Fruit fly (Drosophila melanogaster) whole organism, embryonic: Measurements from ENCODE around the gene Spt3.

ENCODE experiments used
- Awh ChIP-seq: fragments of 200-800 bp; sonication (Bioruptor generic); IDR thresholded peaks from 2 replicates; pipeline ENCODE4, ENCODE4 v1.3.6; 2022; ENCODE audit warnings: missing biosample characterization, missing genetic modification characterization
- BEAF-32 ChIP-seq: fragments of 200-800 bp; sonication (Bioruptor generic); optimal IDR thresholded peaks from 3 replicates; lab custom pipeline; 2017; ENCODE audit warnings: missing biosample characterization, missing genetic modification characterization, mild to moderate bottlenecking, moderate library complexity, missing genetic modification reagents
- CG10543 ChIP-seq: fragments of 200-800 bp; sonication (Bioruptor generic); optimal IDR thresholded peaks from 3 replicates; lab custom pipeline; 2017; ENCODE audit warnings: missing biosample characterization, mild to moderate bottlenecking, missing genetic modification characterization, moderate library complexity
- CG11398 ChIP-seq: fragments of 200-800 bp; sonication (Bioruptor generic); optimal IDR thresholded peaks from 2 replicates; lab custom pipeline; 2016; ENCODE audit warnings: missing biosample characterization, missing genetic modification characterization
- CG11504 ChIP-seq: fragments of 200-800 bp; sonication (Bioruptor generic); optimal IDR thresholded peaks from 3 replicates; lab custom pipeline; 2019; ENCODE audit warnings: missing biosample characterization, mild to moderate bottlenecking, missing genetic modification characterization, moderate library complexity
- CG11696 ChIP-seq: fragments of 200-800 bp; sonication (Bioruptor generic); IDR thresholded peaks from 2 replicates; pipeline ENCODE4 v1.3.6; 2022; ENCODE audit warnings: missing biosample characterization, missing genetic modification characterization
- CG1233 ChIP-seq: fragments of 200-800 bp; sonication (Bioruptor generic); optimal IDR thresholded peaks from 4 replicates; lab custom pipeline; 2018; ENCODE audit warnings: missing biosample characterization, mild to moderate bottlenecking, missing genetic modification characterization
- CG12659 ChIP-seq: fragments of 200-800 bp; sonication (Bioruptor generic); optimal IDR thresholded peaks from 3 replicates; lab custom pipeline; 2017; ENCODE audit warnings: mild to moderate bottlenecking, missing biosample characterization, missing genetic modification reagents, missing genetic modification characterization
- CG12769 ChIP-seq: fragments of 200-800 bp; sonication (Bioruptor generic); optimal IDR thresholded peaks from 2 replicates; lab custom pipeline; 2019; ENCODE audit warnings: missing biosample characterization, mild to moderate bottlenecking, missing genetic modification characterization, moderate library complexity
- CG13894 ChIP-seq: fragments of 200-800 bp; sonication (Bioruptor generic); optimal IDR thresholded peaks from 3 replicates; lab custom pipeline; 2018; ENCODE audit warnings: missing biosample characterization, mild to moderate bottlenecking, missing genetic modification characterization, moderate library complexity
- CG14014 ChIP-seq: fragments of 200-800 bp; sonication (Bioruptor generic); IDR thresholded peaks from 2 replicates; pipeline ENCODE4 v1.3.6; 2022; ENCODE audit warnings: missing biosample characterization, missing genetic modification characterization
- CG14441 ChIP-seq: fragments of 200-800 bp; sonication (Bioruptor generic); IDR thresholded peaks from 2 replicates; pipeline ENCODE4 v1.3.6; 2022; ENCODE audit warnings: missing biosample characterization, missing genetic modification characterization
- CG15479 ChIP-seq: fragments of 200-800 bp; sonication (Bioruptor generic); optimal IDR thresholded peaks from 3 replicates; lab custom pipeline; 2019; ENCODE audit warnings: missing biosample characterization, mild to moderate bottlenecking, missing genetic modification characterization, moderate library complexity
- CG18262 ChIP-seq: fragments of 200-800 bp; optimal IDR thresholded peaks from 3 replicates; lab custom pipeline; 2019; ENCODE audit warnings: missing biosample characterization, mild to moderate bottlenecking, missing genetic modification characterization, moderate library complexity
- CG31441 ChIP-seq: fragments of 200-800 bp; sonication (Bioruptor generic); IDR thresholded peaks from 2 replicates; pipeline ENCODE4 v1.3.6; 2022; ENCODE audit warnings: missing biosample characterization, missing genetic modification characterization
- CG3281 ChIP-seq: fragments of 200-800 bp; sonication (Bioruptor generic); optimal IDR thresholded peaks from 3 replicates; lab custom pipeline; 2017; ENCODE audit warnings: missing biosample characterization, mild to moderate bottlenecking, missing genetic modification characterization
- CG34422 ChIP-seq: fragments of 200-800 bp; sonication (Bioruptor generic); IDR thresholded peaks from 3 replicates; pipeline ENCODE4 v1.3.6; 2022; ENCODE audit warnings: missing biosample characterization, missing genetic modification characterization
- CG3995 ChIP-seq: fragments of 200-800 bp; sonication (Bioruptor generic); optimal IDR thresholded peaks from 3 replicates; lab custom pipeline; 2016; ENCODE audit warnings: missing biosample characterization, missing genetic modification characterization
- CG4707 ChIP-seq: fragments of 200-800 bp; sonication (Bioruptor generic); optimal IDR thresholded peaks from 2 replicates; lab custom pipeline; 2018; ENCODE audit warnings: missing biosample characterization, mild to moderate bottlenecking, missing genetic modification characterization, moderate library complexity
- CG6272 ChIP-seq: fragments of 200-800 bp; sonication (Bioruptor generic); IDR thresholded peaks from 2 replicates; pipeline ENCODE4 v1.3.6; 2022; ENCODE audit warnings: missing biosample characterization, missing genetic modification characterization
- CG7745 ChIP-seq: fragments of 200-800 bp; sonication (Bioruptor generic); optimal IDR thresholded peaks from 2 replicates; lab custom pipeline; 2018; ENCODE audit warnings: missing biosample characterization, mild to moderate bottlenecking, missing genetic modification characterization, moderate library complexity
- CG9215 ChIP-seq: fragments of 200-800 bp; sonication (Bioruptor generic); IDR thresholded peaks from 2 replicates; pipeline ENCODE4 v1.3.6; 2022; ENCODE audit warnings: missing biosample characterization, missing genetic modification characterization
- CG9797 ChIP-seq: fragments of 200-800 bp; sonication (Bioruptor generic); optimal IDR thresholded peaks from 3 replicates; lab custom pipeline; 2018; ENCODE audit warnings: missing biosample characterization, mild to moderate bottlenecking, missing genetic modification characterization
- CG9932 ChIP-seq: fragments of 200-800 bp; sonication (Bioruptor generic); IDR thresholded peaks from 2 replicates; pipeline ENCODE4 v1.3.6; 2022; ENCODE audit warnings: missing biosample characterization, missing genetic modification characterization
- CHES-1-like ChIP-seq: fragments of 200-800 bp; sonication (Bioruptor generic); optimal IDR thresholded peaks from 2 replicates; lab custom pipeline; 2016; ENCODE audit warnings: missing biosample characterization, missing genetic modification characterization
- Camta ChIP-seq: fragments of 200-800 bp; sonication (Bioruptor generic); optimal IDR thresholded peaks from 2 replicates; lab custom pipeline; 2016; ENCODE audit warnings: missing biosample characterization, missing genetic modification characterization
- Dfd ChIP-seq, 2 experiments: fragments of >200 bp; optimal IDR thresholded peaks; 2 replicates each; lab custom pipeline; 2017; ENCODE audit warnings: missing biosample characterization in 2 of 2, missing genetic modification characterization in 2 of 2
- Doc2 ChIP-seq: fragments of 200-800 bp; sonication (Bioruptor generic); IDR thresholded peaks from 2 replicates; pipeline ENCODE4 v1.3.6; 2022; ENCODE audit warnings: missing biosample characterization, missing genetic modification characterization
- GATAe ChIP-seq: fragments of 200-800 bp; sonication (Bioruptor generic); conservative IDR thresholded peaks from 2 replicates; pipeline ENCODE4 v1.3.6; 2022; ENCODE audit warnings: missing biosample characterization, missing genetic modification characterization
- Hr39 ChIP-seq: fragments of >200 bp; optimal IDR thresholded peaks from 2 replicates; lab custom pipeline; 2017
- Sry-β ChIP-seq: fragments of 200-800 bp; sonication (Bioruptor generic); optimal IDR thresholded peaks from 2 replicates; lab custom pipeline; 2018; ENCODE audit warnings: missing biosample characterization, mild to moderate bottlenecking, missing genetic modification characterization, moderate library complexity
- Usf ChIP-seq: fragments of 200-800 bp; sonication (Bioruptor generic); optimal IDR thresholded peaks from 2 replicates; lab custom pipeline; 2017; ENCODE audit warnings: missing genotype, missing biosample characterization, missing genetic modification characterization
- bab2 ChIP-seq: fragments of 200-800 bp; sonication (Bioruptor generic); optimal IDR thresholded peaks from 2 replicates; lab custom pipeline; 2016; ENCODE audit warnings: missing biosample characterization, missing genetic modification characterization
- corto ChIP-seq: fragments of 200-800 bp; sonication (Bioruptor generic); optimal IDR thresholded peaks from 2 replicates; lab custom pipeline; 2016; ENCODE audit warnings: missing biosample characterization, mild to moderate bottlenecking, missing genetic modification characterization, moderate library complexity
- emc ChIP-seq: fragments of 200-800 bp; sonication (Bioruptor generic); optimal IDR thresholded peaks from 2 replicates; lab custom pipeline; 2016; ENCODE audit warnings: missing biosample characterization, missing genetic modification characterization
- ftz-f1 ChIP-seq: fragments of 200-800 bp; sonication (Bioruptor generic); optimal IDR thresholded peaks from 2 replicates; lab custom pipeline; 2016; ENCODE audit warnings: missing biosample characterization, missing genetic modification characterization
- gcm2 ChIP-seq: fragments of 200-800 bp; sonication (Bioruptor generic); optimal IDR thresholded peaks from 2 replicates; lab custom pipeline; 2016; ENCODE audit warnings: missing biosample characterization, missing genetic modification characterization
- gro ChIP-seq: fragments of 200-800 bp; sonication (Bioruptor generic); optimal IDR thresholded peaks from 2 replicates; lab custom pipeline; 2016; ENCODE audit warnings: missing biosample characterization, missing genetic modification characterization
- kay ChIP-seq: fragments of 200-800 bp; sonication (Bioruptor generic); optimal IDR thresholded peaks from 2 replicates; lab custom pipeline; 2016; ENCODE audit warnings: missing biosample characterization, missing genetic modification characterization
- mam ChIP-seq: fragments of 200-800 bp; sonication (Bioruptor generic); optimal IDR thresholded peaks from 3 replicates; lab custom pipeline; 2016; ENCODE audit warnings: missing biosample characterization, missing genetic modification characterization
- nerfin-2 ChIP-seq: fragments of 200-800 bp; sonication (Bioruptor generic); IDR thresholded peaks from 2 replicates; pipeline ENCODE4 v1.3.6; 2022; ENCODE audit warnings: missing biosample characterization, missing genetic modification characterization; ENCODE audit not compliant: partially characterized antibody
- nmo ChIP-seq: fragments of 200-800 bp; sonication (Bioruptor generic); optimal IDR thresholded peaks from 2 replicates; lab custom pipeline; 2018; ENCODE audit warnings: missing biosample characterization, mild to moderate bottlenecking, missing genetic modification characterization, moderate library complexity
- pita ChIP-seq: fragments of 200-800 bp; sonication (Bioruptor generic); optimal IDR thresholded peaks from 2 replicates; lab custom pipeline; 2017; ENCODE audit warnings: missing biosample characterization, mild to moderate bottlenecking, missing genetic modification characterization
- pros ChIP-seq: fragments of 200-800 bp; sonication (Bioruptor generic); optimal IDR thresholded peaks from 3 replicates; lab custom pipeline; 2019; ENCODE audit warnings: missing biosample characterization, mild to moderate bottlenecking, missing genetic modification characterization, moderate library complexity
- ranshi ChIP-seq: fragments of 200-800 bp; sonication (Bioruptor generic); IDR thresholded peaks from 2 replicates; pipeline ENCODE4 v1.3.6; 2022; ENCODE audit warnings: missing biosample characterization, missing genetic modification characterization
- ro ChIP-seq: fragments of 200-800 bp; sonication (Bioruptor generic); IDR thresholded peaks from 2 replicates; pipeline ENCODE4 v1.3.6; 2022; ENCODE audit warnings: missing biosample characterization, missing genetic modification characterization
- sens-2 ChIP-seq: fragments of 200-800 bp; sonication (Bioruptor generic); IDR thresholded peaks from 2 replicates; pipeline ENCODE4 v1.3.6; 2022; ENCODE audit warnings: missing biosample characterization, missing genetic modification characterization
- slou ChIP-seq: fragments of 200-800 bp; sonication (Bioruptor generic); optimal IDR thresholded peaks from 3 replicates; lab custom pipeline; 2016; ENCODE audit warnings: missing biosample characterization, missing genetic modification characterization
- sqz ChIP-seq: fragments of 200-800 bp; sonication (Bioruptor generic); optimal IDR thresholded peaks from 3 replicates; lab custom pipeline; 2018; ENCODE audit warnings: missing biosample characterization, mild to moderate bottlenecking, missing genetic modification characterization
- stc ChIP-seq: fragments of 200-800 bp; sonication (Bioruptor generic); IDR thresholded peaks from 2 replicates; pipeline ENCODE4 v1.3.6; 2022; ENCODE audit warnings: missing biosample characterization, missing genetic modification characterization
- ttk ChIP-seq: fragments of 200-800 bp; sonication (Bioruptor generic); IDR thresholded peaks from 2 replicates; pipeline ENCODE4 v2.1.2; 2022; ENCODE audit warnings: missing biosample characterization, missing genetic modification characterization

The Spt3 gene

DNA sequence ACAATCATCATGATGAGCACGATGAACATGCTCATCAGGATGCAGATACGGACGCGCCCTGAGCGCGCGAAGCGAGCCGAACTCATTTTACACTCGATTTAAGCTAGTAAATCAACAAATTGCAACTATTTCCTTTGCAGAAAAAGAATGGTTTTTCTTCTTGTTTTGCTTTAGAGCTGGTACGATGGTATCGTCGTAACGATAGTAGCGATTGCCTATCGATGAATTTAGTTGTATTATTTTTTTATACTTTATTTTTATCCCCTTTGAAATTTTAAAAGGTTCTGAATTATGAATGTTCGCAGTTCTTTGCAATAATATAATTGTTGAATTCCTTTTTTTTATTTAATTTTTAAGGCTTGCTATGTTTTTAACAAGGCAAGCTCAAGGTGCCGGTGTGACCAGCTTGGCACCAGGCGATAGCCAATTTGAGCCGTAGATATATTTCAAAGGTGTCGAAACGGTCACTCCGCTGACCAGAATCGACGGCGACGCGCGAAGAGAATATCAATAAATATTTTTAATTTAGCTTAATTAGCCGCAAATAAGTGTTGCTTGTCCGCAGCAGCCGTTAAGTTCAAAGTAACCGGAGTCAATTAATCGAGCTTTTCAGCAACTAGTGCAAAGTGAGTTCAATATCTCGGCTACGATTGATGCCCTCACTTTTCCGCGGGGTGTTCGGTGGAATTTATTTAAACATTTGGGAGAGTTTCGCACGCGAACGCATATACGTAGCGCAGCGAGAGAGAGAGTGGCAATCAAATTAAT is 49.5 kb upstream of the Spt3 start, which contains the start of the genes CG12213 and GC1 (continued):
- TF ChIP-seq CG4707 (GFP tag; lab: Kevin White, UChicago) (no peak), Doc2 (GFP tag; lab: Robert Waterston, UW) (no peak), CG11504 (tag; lab: Kevin White, UChicago) (peak; percentile 56), kay (GFP tag; lab: Kevin White, UChicago) (no peak), ttk (GFP tag; lab: Robert Waterston, UW) (no peak), CG14014 (GFP tag; lab: Robert Waterston, UW) (no peak), corto (GFP tag; lab: Kevin White, UChicago) (peak; percentile 57), ranshi (GFP tag; lab: Robert Waterston, UW) (no peak), pros (GFP tag; lab: Kevin White, UChicago) (no peak), nerfin-2 (GFP tag; lab: Robert Waterston, UW) (peak; percentile 95), pita (GFP tag; lab: Kevin White, UChicago) (no peak), nmo (GFP tag; lab: Kevin White, UChicago) (peak; percentile 80), gcm2 (GFP tag; lab: Kevin White, UChicago) (no peak), CG15479 (GFP tag; lab: Kevin White, UChicago) (no peak), Dfd (GFP tag; optimal IDR thresholded peaks at IDR 0.05; lab: Kevin White, UChicago) (no peak), CG13894 (no peak), CG3281 (GFP tag; lab: Kevin White, UChicago) (no peak), CG14441 (no peak), sens-2 (GFP tag; lab: Robert Waterston, UW) (no peak), CG12659 (GFP tag; lab: Kevin White, UChicago) (peak; percentile 83), ftz-f1 (GFP tag; lab: Kevin White, UChicago) (no peak), emc (GFP tag; lab: Kevin White, UChicago) (no peak), CG11696 (GFP tag; lab: Robert Waterston, UW) (no peak), CG12769 (tag; lab: Kevin White, UChicago) (no peak), CG9797 (GFP tag; lab: Kevin White, UChicago) (peak; percentile 91), CG10543 (GFP tag; lab: Kevin White, UChicago) (no peak), Usf (no peak), GATAe (GFP tag; lab: Robert Waterston, UW) (no peak), CG7745 (no peak), CG9215 (no peak), bab2 (GFP tag; lab: Kevin White, UChicago) (no peak), slou (GFP tag; lab: Kevin White, UChicago) (no peak), Sry-β (no peak), stc (GFP tag; lab: Robert Waterston, UW) (no peak), CG1233 (GFP tag; lab: Kevin White, UChicago) (no peak), CG31441 (GFP tag; lab: Robert Waterston, UW) (peak; percentile 45; the same call in 1 of the 2 replicates), CG3995 (peak; percentile 90), CG9932 (GFP tag; lab: Robert Waterston, UW) (peak; percentile 73; the same call in 1 of the 2 replicates), gro (GFP tag; lab: Kevin White, UChicago) (no peak), Hr39 (lab: Kevin White, UChicago) (no peak), CG6272 (GFP tag; lab: Robert Waterston, UW) (no peak), CG18262 (peak; percentile 38), CG34422 (0 out of 3 replicates have a peak, but pooled peaks have one; percentile 12), Camta (GFP tag; lab: Kevin White, UChicago) (no peak), BEAF-32 (GFP tag; lab: Kevin White, UChicago) (peak; percentile 99), CG11398 (GFP tag; lab: Kevin White, UChicago) (no peak), mam (peak; percentile 52), Awh (GFP tag; lab: Robert Waterston, UW) (no peak), sqz (GFP tag; lab: Kevin White, UChicago) (peak; percentile 60), CHES-1-like (GFP tag; lab: Kevin White, UChicago) (peak; percentile 53), ro (GFP tag; lab: Robert Waterston, UW) (no peak)
